Worm (Caenorhabditis elegans): ENCODE data around the gene ugt-5.

ugt-5 gene

DNA sequence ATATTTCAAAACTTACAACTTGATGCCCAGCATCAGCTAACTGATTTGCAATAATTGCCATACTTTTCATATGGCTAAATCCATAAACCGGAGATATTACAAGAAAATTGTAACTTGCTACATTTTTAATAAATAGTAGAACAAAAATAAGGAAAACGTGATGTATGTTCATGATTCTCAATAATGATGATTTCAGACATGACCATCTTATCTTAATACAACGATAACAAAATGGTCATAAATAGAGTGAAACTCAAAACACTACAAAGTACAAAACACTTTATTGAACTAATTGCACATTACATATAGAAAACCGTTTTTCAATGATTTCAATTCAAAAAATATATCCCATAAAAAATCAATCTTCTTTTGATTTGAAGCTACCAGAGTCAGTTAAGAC, at the start of gene ugt-5:
Gene ugt-5 (minus strand): TSS at position 214 of the 400 bp plus-strand sequence.
- TF ChIP-seq flt-1 (GFP tag; IDR thresholded peaks at IDR 0.05) = no peak
- TF ChIP-seq ztf-29 (GFP tag; IDR thresholded peaks at IDR 0.05) = no peak
- TF ChIP-seq med-1 (GFP tag; optimal IDR thresholded peaks at IDR 0.05; ENCODE audit: insufficient read depth) = no peak
- no peak for TF ChIP-seq ref-1 (GFP tag; conservative IDR thresholded peaks at IDR 0.05)
- no peak for TF ChIP-seq klf-2 (GFP tag; conservative IDR thresholded peaks at IDR 0.05)
- no peak for TF ChIP-seq T22C8.4 (GFP tag; IDR thresholded peaks at IDR 0.05)
- no peak for TF ChIP-seq ztf-23 (GFP tag; IDR thresholded peaks at IDR 0.05)
- TF ChIP-seq tab-1 (GFP tag; IDR thresholded peaks at IDR 0.05) = no peak

DNA sequence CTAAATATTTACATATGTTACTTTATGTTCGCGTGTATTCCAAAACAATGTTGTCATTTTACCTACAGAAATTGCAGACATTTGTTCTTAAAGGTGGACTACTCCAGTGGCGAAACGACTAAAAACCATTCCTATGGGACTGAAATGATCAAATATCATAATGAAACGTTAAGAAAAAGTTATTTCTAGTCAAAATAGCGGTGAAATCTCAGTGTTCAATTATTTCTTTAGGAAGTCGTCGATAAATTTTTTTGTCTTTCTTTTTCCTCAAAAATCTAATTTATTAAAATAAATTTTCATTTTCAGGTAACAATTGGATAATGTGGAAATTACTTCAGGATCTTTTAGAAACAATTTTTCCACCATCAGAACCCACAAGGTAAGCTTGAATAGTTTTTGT, 42.6 kb upstream of the ugt-5 start, which contains the start of gene C44H9.4:
Gene C44H9.4 (plus strand): TSS at position 301 of the 400 bp plus-strand sequence.
- TF ChIP-seq ztf-29 (GFP tag; IDR thresholded peaks at IDR 0.05) (no peak), med-1 (GFP tag; optimal IDR thresholded peaks at IDR 0.05; ENCODE audit: insufficient read depth) (no peak), ztf-23 (GFP tag; IDR thresholded peaks at IDR 0.05) (no peak), flt-1 (GFP tag; IDR thresholded peaks at IDR 0.05) (no peak), T22C8.4 (GFP tag; IDR thresholded peaks at IDR 0.05) (no peak), tab-1 (GFP tag; IDR thresholded peaks at IDR 0.05) (no peak), ref-1 (GFP tag; conservative IDR thresholded peaks at IDR 0.05) (no peak), klf-2 (GFP tag; conservative IDR thresholded peaks at IDR 0.05) (no peak), cog-1 (tag; optimal IDR thresholded peaks at IDR 0.05) (no peak)

DNA sequence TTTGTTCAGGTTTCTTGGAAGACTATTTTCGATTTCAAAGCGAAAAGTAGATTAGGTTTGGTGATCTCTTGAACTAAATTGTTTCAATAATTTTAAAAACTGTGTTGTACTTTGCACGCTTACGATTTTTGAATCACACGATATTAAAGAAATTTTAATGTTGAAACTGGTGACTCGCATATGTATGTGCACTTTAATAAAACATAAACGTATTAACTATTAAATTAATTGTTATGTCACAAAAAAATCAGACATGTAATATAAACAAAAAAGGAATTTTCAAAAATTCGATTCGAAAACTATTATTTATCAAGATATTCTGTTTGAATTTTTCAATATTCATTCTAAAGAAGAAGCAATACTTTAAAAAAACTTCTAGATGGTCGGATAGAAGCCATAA, 34.5 kb upstream of the ugt-5 start, which contains the start of gene ugt-15:
Gene ugt-15 (plus strand): TSS at position 301 of the 400 bp plus-strand sequence.
- TF ChIP-seq cog-1 (tag; optimal IDR thresholded peaks at IDR 0.05) = no peak
- no peak for TF ChIP-seq klf-2 (GFP tag; conservative IDR thresholded peaks at IDR 0.05)
- TF ChIP-seq ztf-29 (GFP tag; IDR thresholded peaks at IDR 0.05) = no peak
- no peak for TF ChIP-seq med-1 (GFP tag; optimal IDR thresholded peaks at IDR 0.05; ENCODE audit: insufficient read depth)
- no peak for TF ChIP-seq T22C8.4 (GFP tag; IDR thresholded peaks at IDR 0.05)
- TF ChIP-seq tab-1 (GFP tag; IDR thresholded peaks at IDR 0.05) = no peak
- no peak for TF ChIP-seq ref-1 (GFP tag; conservative IDR thresholded peaks at IDR 0.05)
- no peak for TF ChIP-seq ztf-23 (GFP tag; IDR thresholded peaks at IDR 0.05)
- TF ChIP-seq flt-1 (GFP tag; IDR thresholded peaks at IDR 0.05) = no peak

DNA sequence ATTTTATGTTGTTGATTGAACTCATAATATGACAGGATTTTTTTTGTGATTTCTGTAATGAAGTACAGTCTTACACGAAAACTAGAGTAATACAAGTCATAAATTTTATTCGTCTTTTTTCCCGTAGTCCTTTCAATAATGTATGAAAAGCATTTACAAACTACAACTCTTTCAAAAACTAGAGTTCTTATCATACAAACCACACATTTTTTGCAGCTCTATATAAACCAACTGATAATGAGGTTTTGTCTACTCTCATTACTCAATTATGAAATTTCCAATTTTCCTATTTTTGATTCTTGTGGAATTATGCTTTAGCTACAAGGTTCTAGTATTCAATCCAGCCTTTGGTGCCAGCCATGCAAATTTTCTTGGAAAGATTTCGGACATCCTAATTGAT, 32.0 kb upstream of the ugt-5 start, which contains the start of gene ugt-16:
Gene ugt-16 (plus strand): TSS at position 248 of the 400 bp plus-strand sequence.
- no peak for TF ChIP-seq ref-1 (GFP tag; conservative IDR thresholded peaks at IDR 0.05)
- TF ChIP-seq ztf-29 (GFP tag; IDR thresholded peaks at IDR 0.05) = no peak
- TF ChIP-seq flt-1 (GFP tag; IDR thresholded peaks at IDR 0.05) = no peak
- TF ChIP-seq T22C8.4 (GFP tag; IDR thresholded peaks at IDR 0.05) = no peak
- no peak for TF ChIP-seq ztf-23 (GFP tag; IDR thresholded peaks at IDR 0.05)
- no peak for TF ChIP-seq cog-1 (tag; optimal IDR thresholded peaks at IDR 0.05)
- TF ChIP-seq med-1 (GFP tag; optimal IDR thresholded peaks at IDR 0.05; ENCODE audit: insufficient read depth) = no peak
- TF ChIP-seq klf-2 (GFP tag; conservative IDR thresholded peaks at IDR 0.05) = no peak
- no peak for TF ChIP-seq tab-1 (GFP tag; IDR thresholded peaks at IDR 0.05)

DNA sequence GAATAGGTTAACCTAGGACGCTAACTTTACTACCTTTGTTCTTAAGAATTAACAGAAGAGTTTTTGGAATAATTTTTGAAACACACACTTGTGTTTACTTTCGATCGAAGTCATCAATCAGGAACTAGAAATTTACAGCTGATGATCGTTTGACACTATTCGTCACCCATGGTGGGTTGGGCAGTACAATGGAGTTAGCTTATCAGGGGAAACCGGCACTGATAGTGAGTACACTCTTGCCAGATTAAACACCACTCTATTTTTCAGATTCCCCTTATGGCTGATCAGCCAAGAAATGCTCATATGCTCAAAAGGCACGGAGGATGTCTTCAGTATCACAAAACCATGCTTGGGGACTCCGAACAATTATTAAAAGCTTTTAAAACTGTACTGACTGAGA, 29.3 kb upstream of the ugt-5 start:
- TF ChIP-seq tab-1 (GFP tag; IDR thresholded peaks at IDR 0.05) = no peak
- no peak for TF ChIP-seq cog-1 (tag; optimal IDR thresholded peaks at IDR 0.05)
- TF ChIP-seq ztf-23 (GFP tag; IDR thresholded peaks at IDR 0.05) = no peak
- no peak for TF ChIP-seq ztf-29 (GFP tag; IDR thresholded peaks at IDR 0.05)
- no peak for TF ChIP-seq flt-1 (GFP tag; IDR thresholded peaks at IDR 0.05)
- no peak for TF ChIP-seq med-1 (GFP tag; optimal IDR thresholded peaks at IDR 0.05; ENCODE audit: insufficient read depth)
- no peak for TF ChIP-seq T22C8.4 (GFP tag; IDR thresholded peaks at IDR 0.05)

DNA sequence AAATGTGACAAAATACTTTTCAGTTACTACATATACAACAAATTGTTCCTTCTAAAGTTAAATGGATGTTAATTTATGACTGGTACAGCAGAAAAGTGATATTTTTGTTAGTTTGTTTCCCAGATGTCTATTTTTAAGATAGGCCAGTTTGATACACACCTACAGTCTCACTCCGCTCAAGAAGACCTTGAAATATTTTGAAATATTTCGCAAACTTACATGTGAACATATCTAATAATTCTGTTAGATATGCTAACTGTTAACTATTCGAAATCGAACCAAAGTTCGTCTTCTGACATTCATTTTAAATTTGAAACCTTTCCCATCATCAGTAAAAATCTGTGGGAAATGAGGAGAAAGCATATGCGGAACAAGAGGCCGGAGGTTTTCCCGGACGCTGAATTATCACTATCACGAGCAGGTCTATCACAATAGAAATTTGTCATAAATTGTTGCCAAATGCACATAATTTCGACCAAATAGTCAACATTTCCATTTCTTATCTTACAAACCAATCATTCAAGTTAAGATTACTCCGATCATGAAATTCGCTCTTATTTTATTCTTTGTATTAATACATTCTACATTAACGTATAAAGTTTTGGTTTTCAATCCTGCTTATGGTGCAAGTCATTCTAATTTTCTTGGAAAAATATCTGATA, 27.2 kb upstream of the ugt-5 start, which contains the start of the genes ZC443.4 and ugt-18:
Gene ZC443.4 (minus strand): TSS at position 95 of the 662 bp plus-strand sequence.
Gene ugt-18 (plus strand): TSS at position 469 of the 662 bp plus-strand sequence.
- TF ChIP-seq ref-1 (GFP tag; conservative IDR thresholded peaks at IDR 0.05) = no peak
- TF ChIP-seq cog-1 (tag; optimal IDR thresholded peaks at IDR 0.05) = no peak
- TF ChIP-seq klf-2 (GFP tag; conservative IDR thresholded peaks at IDR 0.05) = no peak

DNA sequence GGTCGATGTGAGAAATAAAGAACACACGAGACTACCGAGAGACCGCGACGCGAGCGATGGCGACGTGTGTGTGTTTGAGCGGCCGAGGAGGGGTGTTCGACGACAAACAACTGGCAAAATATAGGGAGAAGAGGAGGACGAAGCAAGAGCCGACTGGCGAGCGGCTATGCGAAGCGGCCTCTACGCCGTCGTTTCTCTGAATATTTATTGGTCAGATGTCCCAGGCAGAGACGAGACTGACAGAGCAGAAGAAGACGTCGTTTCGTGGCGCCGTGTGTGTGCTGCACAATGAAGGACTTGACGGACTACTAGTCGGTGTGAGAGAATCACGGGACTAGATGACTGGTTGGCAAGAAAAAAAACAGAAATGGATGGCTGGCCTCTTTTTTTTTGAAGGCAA, 26.4 kb upstream of the ugt-5 start:
- no peak for TF ChIP-seq flt-1 (GFP tag; IDR thresholded peaks at IDR 0.05)
- no peak for TF ChIP-seq T22C8.4 (GFP tag; IDR thresholded peaks at IDR 0.05)
- no peak for TF ChIP-seq ztf-29 (GFP tag; IDR thresholded peaks at IDR 0.05)
- no peak for TF ChIP-seq med-1 (GFP tag; optimal IDR thresholded peaks at IDR 0.05; ENCODE audit: insufficient read depth)
- TF ChIP-seq tab-1 (GFP tag; IDR thresholded peaks at IDR 0.05) = no peak

DNA sequence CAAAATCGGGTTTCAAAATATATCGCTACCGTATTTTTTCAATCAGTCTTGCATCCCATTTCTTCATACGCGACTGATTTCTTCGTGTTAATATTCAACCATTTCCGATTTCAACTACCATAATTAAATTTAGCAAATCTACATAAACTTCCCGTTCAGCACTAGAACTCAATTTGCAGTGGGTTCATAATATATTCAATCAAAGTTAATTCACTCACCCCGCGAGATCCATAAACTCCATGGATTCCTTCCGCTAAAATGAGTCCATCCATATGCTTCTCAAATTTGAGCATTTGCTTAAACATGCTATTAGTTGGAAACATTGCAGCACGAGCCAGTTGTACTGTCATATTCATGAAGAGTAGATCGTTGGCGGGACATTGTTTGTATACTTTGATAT, 25.7 kb upstream of the ugt-5 start:
- TF ChIP-seq tab-1 (GFP tag; IDR thresholded peaks at IDR 0.05) = no peak
- no peak for TF ChIP-seq klf-2 (GFP tag; conservative IDR thresholded peaks at IDR 0.05)
- no peak for TF ChIP-seq flt-1 (GFP tag; IDR thresholded peaks at IDR 0.05)
- no peak for TF ChIP-seq T22C8.4 (GFP tag; IDR thresholded peaks at IDR 0.05)
- no peak for TF ChIP-seq ztf-29 (GFP tag; IDR thresholded peaks at IDR 0.05)
- TF ChIP-seq ztf-23 (GFP tag; IDR thresholded peaks at IDR 0.05) = no peak
- no peak for TF ChIP-seq ref-1 (GFP tag; conservative IDR thresholded peaks at IDR 0.05)
- no peak for TF ChIP-seq med-1 (GFP tag; optimal IDR thresholded peaks at IDR 0.05; ENCODE audit: insufficient read depth)
- TF ChIP-seq cog-1 (tag; optimal IDR thresholded peaks at IDR 0.05) = no peak

DNA sequence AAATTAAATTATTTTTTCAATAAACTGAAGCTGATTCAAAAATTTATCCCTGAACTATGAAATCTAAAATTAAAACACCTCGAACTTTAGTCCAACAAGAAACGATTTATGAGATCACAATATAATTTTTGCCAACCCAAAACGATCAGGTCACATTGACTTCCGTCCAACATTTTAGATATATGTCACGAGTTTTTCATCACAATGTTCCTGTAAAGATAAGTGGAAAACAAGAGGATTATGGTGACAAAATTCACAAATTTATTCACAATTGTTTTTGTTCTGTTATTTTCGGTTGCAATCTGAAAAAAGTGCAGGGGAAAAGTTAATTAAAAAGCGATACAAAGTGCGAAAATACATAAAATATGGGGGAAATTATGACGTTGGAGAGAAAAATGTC, 23.9 kb upstream of the ugt-5 start:
- TF ChIP-seq flt-1 (GFP tag; IDR thresholded peaks at IDR 0.05) (no peak), ztf-23 (GFP tag; IDR thresholded peaks at IDR 0.05) (no peak), med-1 (GFP tag; optimal IDR thresholded peaks at IDR 0.05; ENCODE audit: insufficient read depth) (no peak), ztf-29 (GFP tag; IDR thresholded peaks at IDR 0.05) (no peak), T22C8.4 (GFP tag; IDR thresholded peaks at IDR 0.05) (no peak), cog-1 (tag; optimal IDR thresholded peaks at IDR 0.05) (no peak), klf-2 (GFP tag; conservative IDR thresholded peaks at IDR 0.05) (no peak), ref-1 (GFP tag; conservative IDR thresholded peaks at IDR 0.05) (no peak), tab-1 (GFP tag; IDR thresholded peaks at IDR 0.05) (no peak)

DNA sequence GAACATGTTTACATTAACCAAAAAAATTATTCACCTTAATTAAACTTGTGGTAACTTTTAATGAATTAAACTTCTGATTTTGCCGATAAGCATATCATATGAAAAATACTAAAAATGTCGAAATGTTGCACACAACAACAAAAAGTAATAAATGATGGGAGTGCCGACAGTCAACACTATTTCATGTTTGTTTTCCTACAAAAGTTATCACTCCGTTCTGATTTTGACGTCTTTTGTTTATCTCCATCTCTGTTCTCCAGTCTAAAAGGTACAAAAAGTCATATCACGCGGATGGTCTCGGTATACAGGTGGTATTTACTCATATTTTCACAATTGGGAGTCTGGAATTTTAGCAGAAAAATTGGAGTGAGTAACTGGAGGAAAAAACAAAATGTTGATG, 22.6 kb upstream of the ugt-5 start:
- TF ChIP-seq cog-1 (tag; optimal IDR thresholded peaks at IDR 0.05) = no peak
- TF ChIP-seq ref-1 (GFP tag; conservative IDR thresholded peaks at IDR 0.05) = no peak
